Worm (Caenorhabditis elegans): ENCODE measurements around the gene ZK105.1.

Gene ZK105.1

DNA sequence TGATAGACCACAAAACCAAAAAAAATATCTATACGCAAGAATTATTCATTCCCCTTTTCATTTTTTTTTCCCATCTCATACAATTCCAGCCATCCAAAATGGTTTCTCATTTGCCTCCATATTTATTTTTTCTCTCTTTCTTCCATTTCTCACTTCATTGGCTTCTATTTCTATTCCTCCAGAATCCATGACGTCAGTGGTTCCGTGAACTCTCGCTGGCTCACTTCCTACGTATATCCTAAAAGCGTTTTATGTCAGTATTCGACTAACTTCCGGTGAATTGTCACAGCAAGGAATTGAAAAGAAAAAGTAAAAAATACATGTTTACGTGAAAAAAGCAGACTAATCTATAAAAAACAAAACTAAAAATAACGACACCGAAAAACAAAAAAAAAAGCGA lies 13.1 kb downstream of the ZK105.1 start:
- no peak for TF ChIP-seq egl-44 (GFP tag; IDR thresholded peaks at IDR 0.05)
- no peak for TF ChIP-seq cebp-1 (GFP tag; IDR thresholded peaks at IDR 0.05)
- no peak for TF ChIP-seq cebp-1 (tag; optimal IDR thresholded peaks at IDR 0.05)
- no peak for TF ChIP-seq ztf-18 (tag; optimal IDR thresholded peaks at IDR 0.05)
- no peak for TF ChIP-seq ceh-58 (GFP tag; IDR thresholded peaks at IDR 0.05)
- TF ChIP-seq nhr-27 (tag; optimal IDR thresholded peaks at IDR 0.05): no peak

DNA sequence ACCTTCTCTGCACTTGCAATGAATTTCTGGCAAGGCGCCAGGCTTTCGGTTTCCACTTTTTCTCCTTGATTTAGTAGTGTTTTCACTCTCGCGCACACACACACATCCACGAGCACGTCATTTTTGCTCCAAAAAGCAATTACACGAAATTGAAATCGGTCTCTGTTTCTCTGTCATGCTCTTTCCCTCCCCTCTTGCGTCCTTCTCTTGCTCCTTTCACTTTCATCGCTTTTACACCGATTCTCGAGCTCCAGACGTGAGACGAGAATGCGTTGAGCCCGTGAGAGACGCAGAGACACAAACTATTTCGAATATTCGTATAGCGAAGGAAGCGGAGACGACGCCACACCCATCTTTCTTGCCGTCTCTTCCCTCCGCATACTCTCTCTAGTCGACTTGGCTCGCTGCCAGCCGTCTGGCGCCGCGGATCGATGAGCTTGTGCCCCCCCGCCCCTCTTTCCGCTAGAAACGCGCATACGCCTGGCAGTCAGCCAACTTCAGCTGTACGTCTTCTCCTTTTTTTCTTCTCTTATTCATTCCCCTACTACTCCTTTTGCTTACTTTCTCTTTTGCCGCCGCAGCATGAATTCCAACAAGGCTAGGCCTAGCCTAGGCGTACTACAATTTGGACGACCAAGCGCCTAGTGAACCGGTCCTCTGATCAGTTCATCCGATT lies 14.3 kb downstream of the ZK105.1 start:
- no peak for TF ChIP-seq F37B4.10 (GFP tag; IDR thresholded peaks at IDR 0.05)
- TF ChIP-seq mxl-1 (tag; optimal IDR thresholded peaks at IDR 0.05): no peak
- TF ChIP-seq pha-4 (tag; optimal IDR thresholded peaks at IDR 0.05): no peak
- TF ChIP-seq hlh-12 (tag; optimal IDR thresholded peaks at IDR 0.05): no peak
- no peak for TF ChIP-seq let-526 (GFP tag; IDR thresholded peaks at IDR 0.05)
- TF ChIP-seq madf-10 (tag; optimal IDR thresholded peaks at IDR 0.05): peak; percentile 34
- no peak for TF ChIP-seq ztf-25 (GFP tag; IDR thresholded peaks at IDR 0.05)
- TF ChIP-seq hmg-1.2 (GFP tag; IDR thresholded peaks at IDR 0.05): peak; percentile 84
- peak; percentile 48 for TF ChIP-seq ceh-27 (GFP tag; optimal IDR thresholded peaks at IDR 0.05)
- TF ChIP-seq attf-5 (GFP tag; optimal IDR thresholded peaks at IDR 0.05): peak; percentile 53
- TF ChIP-seq egrh-3 (GFP tag; IDR thresholded peaks at IDR 0.05): peak; percentile 78; the same call in 1 of the 2 replicates
- TF ChIP-seq atf-7 (tag; optimal IDR thresholded peaks at IDR 0.05): peak; percentile 81
- no peak for TF ChIP-seq cebp-1 (GFP tag; IDR thresholded peaks at IDR 0.05)
- peak; percentile 80 for TF ChIP-seq cebp-1 (tag; optimal IDR thresholded peaks at IDR 0.05)
- no peak for TF ChIP-seq madf-6 (GFP tag; IDR thresholded peaks at IDR 0.05)
- peak; percentile 83 for TF ChIP-seq lin-40 (tag; optimal IDR thresholded peaks at IDR 0.05)
- no peak for TF ChIP-seq cebp-2 (GFP tag; IDR thresholded peaks at IDR 0.05)
- no peak for TF ChIP-seq F39B2.1 (GFP tag; IDR thresholded peaks at IDR 0.05)
- TF ChIP-seq bed-2 (GFP tag; IDR thresholded peaks at IDR 0.05): no peak
- TF ChIP-seq madf-3 (GFP tag; IDR thresholded peaks at IDR 0.05): no peak
- TF ChIP-seq tbx-9 (tag; optimal IDR thresholded peaks at IDR 0.05; ENCODE audit: borderline replicate concordance): no peak
- TF ChIP-seq dpl-1 (GFP tag; optimal IDR thresholded peaks at IDR 0.05): no peak
- TF ChIP-seq K12H6.12 (tag; optimal IDR thresholded peaks at IDR 0.05): peak; percentile 94
- TF ChIP-seq lin-35 (GFP tag; optimal IDR thresholded peaks at IDR 0.05): peak in 1 of 3 experiments; percentile 77
- peak; percentile 24 for TF ChIP-seq die-1 (tag; optimal IDR thresholded peaks at IDR 0.05)
- TF ChIP-seq ztf-3 (GFP tag; optimal IDR thresholded peaks at IDR 0.05): peak; percentile 24
- no peak for TF ChIP-seq rcor-1 (GFP tag; IDR thresholded peaks at IDR 0.05)
- TF ChIP-seq K11D2.4 (GFP tag; IDR thresholded peaks at IDR 0.05): 0 out of 2 replicates have a peak, but pooled peaks have one; percentile 46
- peak; percentile 74; the same call in 1 of the 2 replicates for TF ChIP-seq nfyb-1 (GFP tag; IDR thresholded peaks at IDR 0.05)
- TF ChIP-seq F10E7.11 (tag; optimal IDR thresholded peaks at IDR 0.05): no peak
- no peak for TF ChIP-seq ztf-6 (GFP tag; IDR thresholded peaks at IDR 0.05)
- peak; percentile 43; the same call in 1 of the 2 replicates for TF ChIP-seq dox-1 (GFP tag; IDR thresholded peaks at IDR 0.05)
- TF ChIP-seq zfh-2 (GFP tag; conservative IDR thresholded peaks at IDR 0.05): peak; percentile 99
- TF ChIP-seq nfya-2 (GFP tag; IDR thresholded peaks at IDR 0.05): no peak
- TF ChIP-seq mcd-1 (GFP tag; IDR thresholded peaks at IDR 0.05): peak; percentile 67
- no peak for TF ChIP-seq F57A8.1 (GFP tag; optimal IDR thresholded peaks at IDR 0.05)
- no peak for TF ChIP-seq snpc-4 (GFP tag; optimal IDR thresholded peaks at IDR 0.05)
- peak in 2 of 4 experiments; percentile 22 to 54 for TF ChIP-seq snpc-4 (tag; optimal IDR thresholded peaks at IDR 0.05)
- no peak for TF ChIP-seq aptf-2 (GFP tag; conservative IDR thresholded peaks at IDR 0.05)
- TF ChIP-seq nhr-80 (tag; optimal IDR thresholded peaks at IDR 0.05): peak; percentile 63
- peak; percentile 46 for TF ChIP-seq somi-1 (GFP tag; optimal IDR thresholded peaks at IDR 0.05)
- 0 out of 2 replicates have a peak, but pooled peaks have one; percentile 25 for TF ChIP-seq pbrm-1 (GFP tag; IDR thresholded peaks at IDR 0.05)
- no peak for TF ChIP-seq T07F8.4 (tag; optimal IDR thresholded peaks at IDR 0.05)

All from whole organism, young adult.